Fruit fly (Drosophila melanogaster) whole organism, embryonic: ENCODE results near the gene Smvt.

Source experiments
- Abd-B ChIP-seq: fragments of 200-800 bp; sonication (Bioruptor generic); optimal IDR thresholded peaks from 2 replicates; lab custom pipeline; 2018; ENCODE audit warnings: missing biosample characterization, mild to moderate bottlenecking, missing genetic modification characterization, moderate library complexity
- Antp ChIP-seq: fragments of 200-800 bp; sonication (Bioruptor generic); optimal IDR thresholded peaks from 3 replicates; lab custom pipeline; 2016; ENCODE audit warnings: missing biosample characterization, missing genetic modification characterization
- Blimp-1 ChIP-seq: fragments of 200-800 bp; sonication (Bioruptor generic); optimal IDR thresholded peaks from 3 replicates; lab custom pipeline; 2018; ENCODE audit warnings: missing biosample characterization, missing genetic modification characterization, mild to moderate bottlenecking, moderate library complexity, missing genetic modification reagents
- CG10267 ChIP-seq: fragments of 200-800 bp; sonication (Bioruptor generic); optimal IDR thresholded peaks from 2 replicates; lab custom pipeline; 2018; ENCODE audit warnings: missing biosample characterization, mild to moderate bottlenecking, missing genetic modification characterization, moderate library complexity
- CG10321 ChIP-seq: fragments of 200-800 bp; sonication (Bioruptor generic); IDR thresholded peaks from 2 replicates; pipeline ENCODE4 v1.3.6; 2022; ENCODE audit warnings: missing biosample characterization, missing genetic modification characterization
- CG11398 ChIP-seq: fragments of 200-800 bp; sonication (Bioruptor generic); optimal IDR thresholded peaks from 2 replicates; lab custom pipeline; 2016; ENCODE audit warnings: missing biosample characterization, missing genetic modification characterization
- CG12391 ChIP-seq: fragments of 200-800 bp; sonication (Bioruptor generic); optimal IDR thresholded peaks from 3 replicates; lab custom pipeline; 2018; ENCODE audit warnings: missing biosample characterization, mild to moderate bottlenecking, missing genetic modification characterization, moderate library complexity
- CG13424 ChIP-seq: fragments of 200-800 bp; sonication (Bioruptor generic); optimal IDR thresholded peaks from 2 replicates; lab custom pipeline; 2019; ENCODE audit warnings: missing biosample characterization, mild to moderate bottlenecking, missing genetic modification characterization, moderate library complexity
- CG13894 ChIP-seq: fragments of 200-800 bp; sonication (Bioruptor generic); optimal IDR thresholded peaks from 3 replicates; lab custom pipeline; 2018; ENCODE audit warnings: missing biosample characterization, mild to moderate bottlenecking, missing genetic modification characterization, moderate library complexity
- CG14667 ChIP-seq: fragments of 200-800 bp; sonication (Bioruptor generic); IDR thresholded peaks from 2 replicates; pipeline ENCODE4 v1.3.6; 2022; ENCODE audit warnings: missing biosample characterization, missing genetic modification characterization
- CG16779 ChIP-seq: fragments of 200-800 bp; sonication (Bioruptor generic); IDR thresholded peaks from 2 replicates; pipeline ENCODE4 v1.3.6; 2022; ENCODE audit warnings: missing biosample characterization, missing genetic modification characterization
- CG17186 ChIP-seq: fragments of 200-800 bp; sonication (Bioruptor generic); optimal IDR thresholded peaks from 3 replicates; lab custom pipeline; 2017; ENCODE audit warnings: missing biosample characterization, missing genetic modification reagents, missing genetic modification characterization
- CG17385 ChIP-seq: fragments of 200-800 bp; sonication (Bioruptor generic); optimal IDR thresholded peaks from 3 replicates; lab custom pipeline; 2018; ENCODE audit warnings: missing biosample characterization, mild to moderate bottlenecking, missing genetic modification characterization
- CG17568 ChIP-seq: fragments of 200-800 bp; sonication (Bioruptor generic); optimal IDR thresholded peaks from 2 replicates; lab custom pipeline; 2018; ENCODE audit warnings: missing biosample characterization, mild to moderate bottlenecking, missing genetic modification characterization, moderate library complexity
- CG18011 ChIP-seq: fragments of 200-800 bp; sonication (Bioruptor generic); optimal IDR thresholded peaks from 2 replicates; lab custom pipeline; 2017; ENCODE audit warnings: missing biosample characterization, missing genetic modification characterization, mild to moderate bottlenecking, moderate library complexity, missing genotype
- CG1832 ChIP-seq: fragments of 200-800 bp; sonication (Bioruptor generic); optimal IDR thresholded peaks from 2 replicates; lab custom pipeline; 2017; ENCODE audit warnings: missing biosample characterization, mild to moderate bottlenecking, missing genetic modification characterization, inconsistent platforms
- CG2678 ChIP-seq: fragments of 200-800 bp; sonication (Bioruptor generic); optimal IDR thresholded peaks from 3 replicates; lab custom pipeline; 2019; ENCODE audit warnings: missing biosample characterization, mild to moderate bottlenecking, missing genetic modification characterization, moderate library complexity
- CG31365 ChIP-seq: fragments of 200-800 bp; sonication (Bioruptor generic); optimal IDR thresholded peaks from 2 replicates; lab custom pipeline; 2018; ENCODE audit warnings: missing biosample characterization, mild to moderate bottlenecking, missing genetic modification characterization
- CG33213 ChIP-seq: fragments of 200-800 bp; sonication (Bioruptor generic); optimal IDR thresholded peaks from 3 replicates; lab custom pipeline; 2016; ENCODE audit warnings: missing biosample characterization, missing genetic modification characterization
- CG3838 ChIP-seq: fragments of 200-800 bp; sonication (Bioruptor generic); optimal IDR thresholded peaks from 3 replicates; lab custom pipeline; 2016; ENCODE audit warnings: missing biosample characterization, missing genetic modification characterization
- CG4404 ChIP-seq: fragments of 200-800 bp; sonication (Bioruptor generic); IDR thresholded peaks from 2 replicates; pipeline ENCODE4 v1.3.6; 2022; ENCODE audit warnings: missing biosample characterization, missing genetic modification characterization
- CG4854 ChIP-seq: fragments of 200-800 bp; sonication (Bioruptor generic); optimal IDR thresholded peaks from 2 replicates; lab custom pipeline; 2016; ENCODE audit warnings: missing biosample characterization, missing genetic modification characterization, inconsistent platforms
- CG7271 ChIP-seq: fragments of 200-800 bp; sonication (Bioruptor generic); optimal IDR thresholded peaks from 2 replicates; lab custom pipeline; 2018; ENCODE audit warnings: missing biosample characterization, mild to moderate bottlenecking, missing genetic modification characterization, moderate library complexity
- CG8924 ChIP-seq: fragments of 200-800 bp; optimal IDR thresholded peaks from 3 replicates; lab custom pipeline; 2019; ENCODE audit warnings: missing biosample characterization, mild to moderate bottlenecking, missing genetic modification characterization, moderate library complexity
- Dll ChIP-seq: fragments of 200-800 bp; sonication (Bioruptor generic); IDR thresholded peaks from 4 replicates; pipeline ENCODE4 v1.3.6; 2022; ENCODE audit warnings: missing biosample characterization, missing genetic modification characterization; ENCODE audit not compliant: partially characterized antibody
- E2f2 ChIP-seq: fragments of 200-800 bp; sonication (Bioruptor generic); IDR thresholded peaks from 2 replicates; pipeline ENCODE4 v1.3.6; 2022; ENCODE audit warnings: missing biosample characterization, missing genetic modification characterization
- Hr39 ChIP-seq: fragments of >200 bp; optimal IDR thresholded peaks from 2 replicates; lab custom pipeline; 2017
- Hsf ChIP-seq: fragments of 200-800 bp; sonication (Bioruptor generic); optimal IDR thresholded peaks from 3 replicates; lab custom pipeline; 2016; ENCODE audit warnings: missing biosample characterization, missing genetic modification characterization
- Mrtf ChIP-seq: fragments of 200-800 bp; sonication (Bioruptor generic); IDR thresholded peaks from 3 replicates; pipeline ENCODE4 v1.3.6; 2022; ENCODE audit warnings: missing biosample characterization, missing genetic modification characterization
- Myb ChIP-seq: fragments of 200-800 bp; sonication (Bioruptor generic); optimal IDR thresholded peaks from 2 replicates; lab custom pipeline; 2016; ENCODE audit warnings: missing biosample characterization, missing genetic modification characterization
- Pdp1 ChIP-seq, 2 experiments: fragments of 200-800 bp; sonication (Bioruptor generic); optimal IDR thresholded peaks; 3 replicates each; lab custom pipeline; 2016; ENCODE audit warnings: missing biosample characterization in 2 of 2, missing genetic modification characterization in 2 of 2, mild to moderate bottlenecking in 1 of 2, moderate library complexity in 1 of 2
- Rfx ChIP-seq: fragments of 200-800 bp; sonication (Bioruptor generic); IDR thresholded peaks from 2 replicates; pipeline ENCODE4 v1.3.6; 2022; ENCODE audit warnings: missing biosample characterization, missing genetic modification characterization
- ab ChIP-seq: fragments of 200-800 bp; sonication (Bioruptor generic); optimal IDR thresholded peaks from 2 replicates; lab custom pipeline; 2016; ENCODE audit warnings: missing biosample characterization, missing genetic modification characterization
- btn ChIP-seq: fragments of 200-800 bp; sonication (Bioruptor generic); optimal IDR thresholded peaks from 2 replicates; lab custom pipeline; 2016; ENCODE audit warnings: missing biosample characterization, missing genetic modification characterization
- en ChIP-seq: fragments of 200-800 bp; sonication (Bioruptor generic); optimal IDR thresholded peaks from 2 replicates; lab custom pipeline; 2016; ENCODE audit warnings: missing biosample characterization, missing genetic modification characterization
- ewg ChIP-seq: fragments of 200-800 bp; sonication (Bioruptor generic); optimal IDR thresholded peaks from 3 replicates; lab custom pipeline; 2017; ENCODE audit warnings: mild to moderate bottlenecking, missing biosample characterization, missing genetic modification reagents, missing genetic modification characterization
- gsb-n ChIP-seq: fragments of 200-800 bp; sonication (Bioruptor generic); optimal IDR thresholded peaks from 3 replicates; lab custom pipeline; 2018; ENCODE audit warnings: missing biosample characterization, mild to moderate bottlenecking, missing genetic modification characterization
- gt ChIP-seq: fragments of 200-800 bp; sonication (Bioruptor generic); IDR thresholded peaks from 2 replicates; pipeline ENCODE4 v1.3.6; 2022; ENCODE audit warnings: missing biosample characterization, missing genetic modification characterization
- lab ChIP-seq: fragments of 200-800 bp; sonication (Bioruptor generic); optimal IDR thresholded peaks from 3 replicates; lab custom pipeline; 2017; ENCODE audit warnings: missing biosample characterization, missing genetic modification characterization, mild to moderate bottlenecking, moderate library complexity, missing genetic modification reagents
- mirr ChIP-seq: fragments of 200-800 bp; sonication (Bioruptor generic); optimal IDR thresholded peaks from 3 replicates; lab custom pipeline; 2018; ENCODE audit warnings: missing biosample characterization, mild to moderate bottlenecking, missing genetic modification characterization
- org-1 ChIP-seq: fragments of 200-800 bp; sonication (Bioruptor generic); optimal IDR thresholded peaks from 2 replicates; lab custom pipeline; 2017; ENCODE audit warnings: missing biosample characterization, missing genetic modification characterization
- otp ChIP-seq: fragments of 200-800 bp; sonication (Bioruptor generic); IDR thresholded peaks from 3 replicates; pipeline ENCODE4, ENCODE4 v1.3.6; 2022; ENCODE audit warnings: missing biosample characterization, missing genetic modification characterization
- pros ChIP-seq: fragments of 200-800 bp; sonication (Bioruptor generic); optimal IDR thresholded peaks from 3 replicates; lab custom pipeline; 2019; ENCODE audit warnings: missing biosample characterization, mild to moderate bottlenecking, missing genetic modification characterization, moderate library complexity
- psq ChIP-seq: fragments of 200-800 bp; sonication (Bioruptor generic); optimal IDR thresholded peaks from 2 replicates; lab custom pipeline; 2017; ENCODE audit warnings: missing biosample characterization, missing genetic modification characterization
- row ChIP-seq: fragments of 200-800 bp; sonication (Bioruptor generic); IDR thresholded peaks from 3 replicates; pipeline ENCODE4 v1.3.6; 2022; ENCODE audit warnings: missing biosample characterization, missing genetic modification characterization
- seq ChIP-seq: fragments of 200-800 bp; sonication (Bioruptor generic); IDR thresholded peaks from 2 replicates; pipeline ENCODE4 v1.3.6; 2022; ENCODE audit warnings: missing biosample characterization, missing genetic modification characterization
- tap ChIP-seq: fragments of 200-800 bp; optimal IDR thresholded peaks from 3 replicates; lab custom pipeline; 2019; ENCODE audit warnings: missing biosample characterization, mild to moderate bottlenecking, missing genetic modification characterization, moderate library complexity
- unc-4 ChIP-seq: fragments of 200-800 bp; sonication (Bioruptor generic); IDR thresholded peaks from 2 replicates; pipeline ENCODE4 v1.3.6; 2022; ENCODE audit warnings: missing biosample characterization, missing genetic modification characterization; ENCODE audit not compliant: partially characterized antibody
- vvl ChIP-seq: fragments of 200-800 bp; sonication (Bioruptor generic); IDR thresholded peaks from 2 replicates; pipeline ENCODE4 v1.3.6; 2022; ENCODE audit warnings: missing biosample characterization, missing genetic modification characterization
- wor ChIP-seq: fragments of 200-800 bp; sonication (Bioruptor generic); IDR thresholded peaks from 2 replicates; pipeline ENCODE4 v1.3.6; 2022; ENCODE audit warnings: missing biosample characterization, missing genetic modification characterization
- zfh1 ChIP-seq: fragments of 200-800 bp; sonication (Bioruptor generic); IDR thresholded peaks from 3 replicates; pipeline ENCODE4 v1.3.6; 2022; ENCODE audit warnings: missing biosample characterization, missing genetic modification characterization

The Smvt gene

DNA sequence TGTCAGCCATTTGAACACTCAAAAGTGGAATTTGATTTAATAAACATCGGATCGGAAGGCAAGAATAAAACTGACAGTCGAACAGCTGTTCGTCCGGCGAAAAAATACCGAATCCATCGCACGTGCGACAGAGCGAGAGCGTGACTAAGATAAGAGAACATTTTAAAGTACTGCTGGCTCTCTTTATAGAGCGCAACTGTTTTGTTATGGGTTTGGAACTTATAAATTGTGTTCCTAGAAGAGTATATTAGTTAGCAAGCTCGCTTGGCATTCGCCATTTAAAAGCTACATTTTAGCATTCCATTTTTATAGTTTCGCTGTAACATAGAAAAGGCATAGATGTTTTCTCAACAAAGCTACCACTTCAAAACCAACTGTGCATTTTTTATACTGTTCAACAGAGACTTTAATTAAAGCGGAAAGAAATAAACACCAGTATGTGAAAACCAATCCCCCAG, 48.7 kb upstream of the Smvt start, which contains the start of gene Rift (continued):
- TF ChIP-seq E2f2 (GFP tag; lab: Robert Waterston, UW) (peak; percentile 40; the same call in 1 of the 2 replicates), CG10321 (GFP tag; lab: Robert Waterston, UW) (no peak), Antp (GFP tag; lab: Kevin White, UChicago) (peak; percentile 31), Hsf (GFP tag; lab: Kevin White, UChicago) (peak; percentile 42), CG11398 (GFP tag; lab: Kevin White, UChicago) (no peak), CG17186 (GFP tag; lab: Kevin White, UChicago) (no peak), lab (GFP tag; lab: Kevin White, UChicago) (peak; percentile 70), gsb-n (tag; lab: Kevin White, UChicago) (peak; percentile 1), CG16779 (GFP tag; lab: Robert Waterston, UW) (peak; percentile 67; the same call in 1 of the 2 replicates), gt (GFP tag; lab: Robert Waterston, UW) (peak; percentile 19; the same call in 1 of the 2 replicates), ewg (peak; percentile 13), Rfx (peak; percentile 76), CG13894 (tag; lab: Kevin White, UChicago) (no peak), wor (GFP tag; lab: Robert Waterston, UW) (no peak), Hr39 (lab: Kevin White, UChicago) (no peak), pros (GFP tag; lab: Kevin White, UChicago) (no peak), otp (no peak), tap (tag; lab: Kevin White, UChicago) (peak; percentile 32), mirr (GFP tag; lab: Kevin White, UChicago) (peak; percentile 26), psq (GFP tag; lab: Kevin White, UChicago) (no peak), CG8924 (peak; percentile 48), row (GFP tag; lab: Robert Waterston, UW) (peak; percentile 83), CG12391 (tag; lab: Kevin White, UChicago) (peak; percentile 55), CG18011 (GFP tag; lab: Kevin White, UChicago) (no peak), en (GFP tag; lab: Kevin White, UChicago) (no peak), seq (GFP tag; lab: Robert Waterston, UW) (no peak; the same call in 1 of the 2 replicates), CG13424 (tag; lab: Kevin White, UChicago) (peak; percentile 51), btn (GFP tag; lab: Kevin White, UChicago) (no peak), Blimp-1 (peak; percentile 40), zfh1 (GFP tag; lab: Robert Waterston, UW) (peak; percentile 54; the same call in 1 of the 3 replicates), CG17385 (GFP tag; lab: Kevin White, UChicago) (peak; percentile 58), CG1832 (GFP tag; lab: Kevin White, UChicago) (no peak), Pdp1 (GFP tag; optimal IDR thresholded peaks at IDR 0.05; lab: Kevin White, UChicago) (peak; percentile 4 to 26), CG4854 (GFP tag; lab: Kevin White, UChicago) (no peak), Abd-B (GFP tag; lab: Kevin White, UChicago) (no peak), org-1 (GFP tag; lab: Kevin White, UChicago) (no peak), CG7271 (tag; lab: Kevin White, UChicago) (no peak), CG31365 (tag; lab: Kevin White, UChicago) (no peak), Myb (GFP tag; lab: Kevin White, UChicago) (no peak), ab (no peak), unc-4 (GFP tag; lab: Robert Waterston, UW) (peak; percentile 49; the same call in 1 of the 2 replicates), CG4404 (GFP tag; lab: Robert Waterston, UW) (no peak), Mrtf (GFP tag; lab: Robert Waterston, UW) (no peak), CG14667 (GFP tag; lab: Robert Waterston, UW) (no peak; the same call in 1 of the 2 replicates), vvl (peak; percentile 65), CG10267 (tag; lab: Kevin White, UChicago) (peak; percentile 30), CG2678 (tag; lab: Kevin White, UChicago) (no peak), CG17568 (GFP tag; lab: Kevin White, UChicago) (peak; percentile 33), CG3838 (no peak), CG33213 (GFP tag; lab: Kevin White, UChicago) (peak; percentile 30), Dll (GFP tag; lab: Robert Waterston, UW) (peak; percentile 59; the same call in 3 of the 4 replicates)
